Worm (Caenorhabditis elegans) whole organism, midembryonic: ENCODE results near the gene C06A1.6.

Experiments
- flt-1 ChIP-seq: fragments of 200-800 bp; sonication (Bioruptor generic); IDR thresholded peaks from 2 replicates; pipeline ENCODE4 v1.3.6; 2022; ENCODE audit warnings: missing genetic modification characterization, missing compliant biosample characterization
- klf-2 ChIP-seq: fragments of 200-800 bp; sonication (Bioruptor generic); conservative IDR thresholded peaks from 2 replicates; pipeline ENCODE4 v1.3.6; 2022; ENCODE audit warnings: missing genetic modification reagents, missing genetic modification characterization, missing compliant biosample characterization
- tab-1 ChIP-seq: fragments of 200-800 bp; sonication (Bioruptor generic); IDR thresholded peaks from 2 replicates; pipeline ENCODE4 v1.3.6; 2022; ENCODE audit warnings: missing genetic modification characterization, missing compliant biosample characterization
- ztf-29 ChIP-seq: fragments of 200-800 bp; sonication (Bioruptor generic); IDR thresholded peaks from 2 replicates; pipeline ENCODE4 v1.3.6; 2022; ENCODE audit warnings: missing genetic modification reagents, missing genetic modification characterization, missing compliant biosample characterization

ce11 chrII:10519863-10520262, 44.6 kb downstream of the C06A1.6 start:
- TF ChIP-seq klf-2 (GFP tag; lab: Robert Waterston, UW) (no peak), tab-1 (GFP tag; lab: Robert Waterston, UW) (no peak), flt-1 (no peak), ztf-29 (no peak)
